Worm (Caenorhabditis elegans): Measurements from ENCODE around the gene Y20C6A.4.
"Not testable (repeated sequence)": the region's sequence is repeated elsewhere in the genome, so short reads cannot be mapped to it uniquely, and the experiment has no call there.

DNA sequence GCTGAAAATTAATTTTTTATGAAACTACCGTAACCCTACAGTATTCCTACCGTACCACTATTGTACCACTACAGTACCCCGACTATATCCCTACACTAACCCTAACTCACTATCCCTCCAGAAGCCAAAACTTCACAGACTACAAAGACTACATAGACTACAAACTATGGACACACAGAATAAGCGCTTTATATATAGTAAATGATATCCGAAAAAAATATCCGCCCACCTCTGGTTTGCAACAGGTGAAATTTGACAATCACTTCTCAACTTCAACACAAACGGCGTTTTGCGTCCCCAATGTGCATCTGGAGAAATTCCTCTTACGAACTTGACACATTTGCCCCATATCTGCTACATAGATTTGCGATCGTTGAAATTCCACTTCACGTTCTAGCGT, 29.9 kb downstream of the Y20C6A.4 start, which contains the start of gene srh-132:
- not testable (repeated sequence) for TF ChIP-seq nhr-6 (tag; optimal IDR thresholded peaks at IDR 0.05); ztf-11 (tag; optimal IDR thresholded peaks at IDR 0.05); unc-55 (GFP tag; optimal IDR thresholded peaks at IDR 0.05); skn-1 (tag; optimal IDR thresholded peaks at IDR 0.05); ZK546.5 (tag; optimal IDR thresholded peaks at IDR 0.05); lsy-2 (tag; optimal IDR thresholded peaks at IDR 0.05); egl-27 (tag; optimal IDR thresholded peaks at IDR 0.05); nhr-237 (tag; optimal IDR thresholded peaks at IDR 0.05); unc-62 (GFP tag; optimal IDR thresholded peaks at IDR 0.05); ceh-82 (tag; optimal IDR thresholded peaks at IDR 0.05); unc-39 (tag; optimal IDR thresholded peaks at IDR 0.05); nhr-10 (tag; optimal IDR thresholded peaks at IDR 0.05); dmd-4 (tag; optimal IDR thresholded peaks at IDR 0.05); zag-1 (tag; optimal IDR thresholded peaks at IDR 0.05)
